Worm (Caenorhabditis elegans) whole organism, L2 larva: ENCODE measurements around the gene C16D2.1.

Experiments
- egl-27 ChIP-seq: sonication (generic microtip); optimal IDR thresholded peaks from 3 replicates; lab custom pipeline; 2017; ENCODE audit warnings: missing biosample characterization, missing genetic modification reagents, missing genetic modification characterization
- fos-1 ChIP-seq: fragments of 150-350 bp; optimal IDR thresholded peaks from 2 replicates; lab custom pipeline; 2014; ENCODE audit warnings: missing biosample characterization, missing genetic modification characterization
- lin-11 ChIP-seq: fragments of 150-350 bp; sonication (generic microtip); optimal IDR thresholded peaks from 2 replicates; lab custom pipeline; 2014; ENCODE audit warnings: missing biosample characterization, missing genetic modification characterization, inconsistent platforms, mixed read lengths
- lin-39 ChIP-seq: fragments of 150-350 bp; optimal IDR thresholded peaks from 2 replicates; lab custom pipeline; 2014; ENCODE audit warnings: missing biosample characterization, missing genetic modification reagents, missing genetic modification characterization
- mdl-1 ChIP-seq, 2 experiments: fragments of 150-350 bp in 1 of 2; sonication (generic microtip) in 1 of 2; optimal IDR thresholded peaks; 2 replicates each; lab custom pipeline; 2017; ENCODE audit warnings: missing biosample characterization in 2 of 2, missing genetic modification characterization in 2 of 2
- nhr-12 ChIP-seq: fragments of 150-350 bp; optimal IDR thresholded peaks from 2 replicates; lab custom pipeline; 2014; ENCODE audit warnings: missing biosample characterization, missing genetic modification characterization
- nhr-25 ChIP-seq: fragments of 150-350 bp; sonication (generic microtip); optimal IDR thresholded peaks from 3 replicates; lab custom pipeline; 2014; ENCODE audit warnings: missing biosample characterization, missing genetic modification characterization
- peb-1 ChIP-seq: fragments of 150-350 bp; optimal IDR thresholded peaks from 2 replicates; lab custom pipeline; 2014; ENCODE audit warnings: missing biosample characterization, missing genetic modification characterization
- unc-39 ChIP-seq: fragments of 150-350 bp; optimal IDR thresholded peaks from 2 replicates; lab custom pipeline; 2014; ENCODE audit warnings: missing biosample characterization, missing genetic modification characterization
- ztf-11 ChIP-seq: sonication (generic microtip); optimal IDR thresholded peaks from 2 replicates; lab custom pipeline; 2017; ENCODE audit warnings: missing biosample characterization, missing genetic modification characterization

ce11 chrII:9177080-9177479 lies 45.6 kb downstream of the C16D2.1 start, which contains the start of the genes sec-5 and pir-1:
- TF ChIP-seq nhr-12 (tag; lab: Kevin White, UChicago) = no peak
- TF ChIP-seq fos-1 (tag; lab: Kevin White, UChicago) = peak; percentile 33
- no peak for TF ChIP-seq egl-27 (tag; lab: Kevin White, UChicago)
- TF ChIP-seq mdl-1 (tag; optimal IDR thresholded peaks at IDR 0.05; lab: Kevin White, UChicago) = no peak
- peak; percentile 35 for TF ChIP-seq nhr-25
- no peak for TF ChIP-seq lin-39 (tag; lab: Kevin White, UChicago)
- no peak for TF ChIP-seq ztf-11 (tag; lab: Kevin White, UChicago)
- no peak for TF ChIP-seq lin-11 (tag; lab: Kevin White, UChicago)
- no peak for TF ChIP-seq unc-39
- TF ChIP-seq peb-1 = no peak
